Worm (Caenorhabditis elegans): Measurements from ENCODE around the gene col-127.

ce11 chrIV:11285239-11285638, 19.2 kb upstream of the col-127 start:
- TF ChIP-seq pha-4 (tag; optimal IDR thresholded peaks at IDR 0.05): no peak
- TF ChIP-seq nhr-12 (tag; optimal IDR thresholded peaks at IDR 0.05): no peak
- TF ChIP-seq snpc-4 (tag; optimal IDR thresholded peaks at IDR 0.05): no peak
- no peak for TF ChIP-seq nhr-237 (tag; optimal IDR thresholded peaks at IDR 0.05)
- TF ChIP-seq lin-13 (tag; optimal IDR thresholded peaks at IDR 0.05): no peak
- no peak for TF ChIP-seq unc-62 (GFP tag; optimal IDR thresholded peaks at IDR 0.05)

Measured in whole organism, mixed stage, embryonic.